Fruit fly (Drosophila melanogaster): ENCODE data around the gene CG17032.

CG17032 gene

dm6 chr3L:15940823-15941222, 17.8 kb upstream of the CG17032 start:
- TF ChIP-seq sage (GFP tag; optimal IDR thresholded peaks at IDR 0.05) (peak; percentile 80), GATAd (GFP tag; optimal IDR thresholded peaks at IDR 0.05) (peak; percentile 43), CG9705 (GFP tag; optimal IDR thresholded peaks at IDR 0.05) (peak; percentile 72), Hr83 (GFP tag; optimal IDR thresholded peaks at IDR 0.05; ENCODE audit: poor library complexity, severe bottlenecking) (no peak), jim (GFP tag; optimal IDR thresholded peaks at IDR 0.05) (no peak), Rel (GFP tag; optimal IDR thresholded peaks at IDR 0.05) (no peak), Rel (tag; optimal IDR thresholded peaks at IDR 0.05) (no peak), CG32264 (GFP tag; optimal IDR thresholded peaks at IDR 0.05) (no peak), N (GFP tag; optimal IDR thresholded peaks at IDR 0.05) (no peak), Sp1 (GFP tag; optimal IDR thresholded peaks at IDR 0.05) (peak; percentile 86), CrebA (GFP tag; optimal IDR thresholded peaks at IDR 0.05; ENCODE audit: borderline replicate concordance) (no peak), tai (GFP tag; optimal IDR thresholded peaks at IDR 0.05) (no peak), usp (GFP tag; optimal IDR thresholded peaks at IDR 0.05) (no peak), h (GFP tag; optimal IDR thresholded peaks at IDR 0.05) (peak; percentile 92), brk (GFP tag; optimal IDR thresholded peaks at IDR 0.05) (peak; percentile 63), Myc (optimal IDR thresholded peaks at IDR 0.05) (no peak), Abd-B (GFP tag; optimal IDR thresholded peaks at IDR 0.05) (no peak), dl (GFP tag; optimal IDR thresholded peaks at IDR 0.05; ENCODE audit: insufficient read depth in 1 of 2, partially characterized antibody in 2 of 2) (no peak), HLH106 (tag; optimal IDR thresholded peaks at IDR 0.05) (peak; percentile 91), dsf (GFP tag; optimal IDR thresholded peaks at IDR 0.05; ENCODE audit: borderline replicate concordance) (peak; percentile 39), dmrt93B (GFP tag; optimal IDR thresholded peaks at IDR 0.05) (peak; percentile 77), Hnf4 (GFP tag; optimal IDR thresholded peaks at IDR 0.05) (peak; percentile 80), fru (GFP tag; optimal IDR thresholded peaks at IDR 0.05) (peak; percentile 76), sv (GFP tag; optimal IDR thresholded peaks at IDR 0.05) (no peak), Jra (GFP tag; optimal IDR thresholded peaks at IDR 0.05) (peak; percentile 29), Dfd (GFP tag; optimal IDR thresholded peaks at IDR 0.05) (no peak), pan (optimal IDR thresholded peaks at IDR 0.05) (no peak), br (GFP tag; optimal IDR thresholded peaks at IDR 0.05) (peak; percentile 88), ey (GFP tag; optimal IDR thresholded peaks at IDR 0.05) (peak; percentile 87), Mio (GFP tag; optimal IDR thresholded peaks at IDR 0.05) (no peak), Dif (GFP tag; optimal IDR thresholded peaks at IDR 0.05; ENCODE audit: partially characterized antibody) (no peak), woc (GFP tag; optimal IDR thresholded peaks at IDR 0.05) (peak; percentile 70), lola (GFP tag; optimal IDR thresholded peaks at IDR 0.05) (no peak), foxo (GFP tag; optimal IDR thresholded peaks at IDR 0.05) (peak in 1 of 2 experiments; percentile 83), OdsH (GFP tag; optimal IDR thresholded peaks at IDR 0.05) (peak; percentile 89), psq (GFP tag; optimal IDR thresholded peaks at IDR 0.05) (peak; percentile 74), Vsx2 (GFP tag; optimal IDR thresholded peaks at IDR 0.05; ENCODE audit: partially characterized antibody) (no peak), Hr78 (GFP tag; optimal IDR thresholded peaks at IDR 0.05) (no peak), rgr (GFP tag; optimal IDR thresholded peaks at IDR 0.05) (peak; percentile 88)

- no peak for TF ChIP-seq woc (GFP tag; optimal IDR thresholded peaks at IDR 0.05)
- no peak for TF ChIP-seq Sp1 (GFP tag; optimal IDR thresholded peaks at IDR 0.05)
- TF ChIP-seq Vsx2 (GFP tag; optimal IDR thresholded peaks at IDR 0.05; ENCODE audit: partially characterized antibody): no peak
- TF ChIP-seq ey (GFP tag; optimal IDR thresholded peaks at IDR 0.05): no peak
- TF ChIP-seq psq (GFP tag; optimal IDR thresholded peaks at IDR 0.05): no peak
- TF ChIP-seq foxo (GFP tag; optimal IDR thresholded peaks at IDR 0.05): no peak
- TF ChIP-seq sage (GFP tag; optimal IDR thresholded peaks at IDR 0.05): no peak
- no peak for TF ChIP-seq dmrt93B (GFP tag; optimal IDR thresholded peaks at IDR 0.05)
- no peak for TF ChIP-seq h (GFP tag; optimal IDR thresholded peaks at IDR 0.05)
- no peak for TF ChIP-seq CG9705 (GFP tag; optimal IDR thresholded peaks at IDR 0.05)
- TF ChIP-seq brk (GFP tag; optimal IDR thresholded peaks at IDR 0.05): no peak
- no peak for TF ChIP-seq Mio (GFP tag; optimal IDR thresholded peaks at IDR 0.05)
- no peak for TF ChIP-seq Rel (GFP tag; optimal IDR thresholded peaks at IDR 0.05)
- no peak for TF ChIP-seq Rel (tag; optimal IDR thresholded peaks at IDR 0.05)
- no peak for TF ChIP-seq Myc (optimal IDR thresholded peaks at IDR 0.05)
- TF ChIP-seq Abd-B (GFP tag; optimal IDR thresholded peaks at IDR 0.05): no peak
These were observed 6.4 kb upstream of the CG17032 start for dm6 chr3L:15952287-15952686.
